Worm (Caenorhabditis elegans): ENCODE data around the gene cutl-29.

DNA sequence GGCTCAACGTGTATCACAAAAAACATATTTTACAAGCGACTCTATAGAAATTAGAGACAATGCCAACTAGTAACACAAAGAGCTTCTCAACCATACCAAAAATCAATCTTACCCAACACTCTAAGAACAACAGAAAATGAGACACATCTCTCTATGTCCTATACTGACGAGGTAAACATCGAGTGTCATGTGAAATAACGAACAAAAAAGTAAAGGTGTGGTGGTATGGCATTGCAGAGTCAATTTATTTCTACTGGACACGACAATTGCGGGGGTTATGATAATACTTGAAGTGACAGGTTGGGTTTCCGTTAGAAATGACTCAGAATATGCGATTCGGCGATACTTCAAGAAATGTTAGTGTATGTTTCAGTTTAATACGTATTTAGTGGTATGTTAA is 34.3 kb downstream of the cutl-29 start:
- TF ChIP-seq W03F9.2 (tag; optimal IDR thresholded peaks at IDR 0.05) (no peak), him-1 (tag; optimal IDR thresholded peaks at IDR 0.05) (no peak)

Data from whole organism, L4/young adult.